Fruit fly (Drosophila melanogaster) whole organism, embryonic: ENCODE data around the gene Nepl21.

Experiments used
- Adf1 ChIP-seq: fragments of 200-800 bp; sonication (Bioruptor generic); IDR thresholded peaks from 2 replicates; pipeline ENCODE4 v1.3.6; 2022; ENCODE audit warnings: missing biosample characterization, missing genetic modification characterization
- C15 ChIP-seq: fragments of 200-800 bp; sonication (Bioruptor generic); IDR thresholded peaks from 3 replicates; pipeline ENCODE4 v1.3.6; 2022; ENCODE audit warnings: missing biosample characterization, missing genetic modification characterization
- CG11398 ChIP-seq: fragments of 200-800 bp; sonication (Bioruptor generic); optimal IDR thresholded peaks from 2 replicates; lab custom pipeline; 2016; ENCODE audit warnings: missing biosample characterization, missing genetic modification characterization
- CG13296 ChIP-seq: fragments of 200-800 bp; sonication (Bioruptor generic); optimal IDR thresholded peaks from 3 replicates; lab custom pipeline; 2018; ENCODE audit warnings: missing biosample characterization, mild to moderate bottlenecking, missing genetic modification characterization
- CG14441 ChIP-seq: fragments of 200-800 bp; sonication (Bioruptor generic); IDR thresholded peaks from 2 replicates; pipeline ENCODE4 v1.3.6; 2022; ENCODE audit warnings: missing biosample characterization, missing genetic modification characterization
- CG17568 ChIP-seq: fragments of 200-800 bp; sonication (Bioruptor generic); optimal IDR thresholded peaks from 2 replicates; lab custom pipeline; 2018; ENCODE audit warnings: missing biosample characterization, mild to moderate bottlenecking, missing genetic modification characterization, moderate library complexity
- CG18599 ChIP-seq: fragments of 200-800 bp; sonication (Bioruptor generic); optimal IDR thresholded peaks from 3 replicates; lab custom pipeline; 2017; ENCODE audit warnings: missing biosample characterization, missing genetic modification characterization, mild to moderate bottlenecking, moderate library complexity, missing genetic modification reagents
- CG2678 ChIP-seq: fragments of 200-800 bp; sonication (Bioruptor generic); optimal IDR thresholded peaks from 3 replicates; lab custom pipeline; 2019; ENCODE audit warnings: missing biosample characterization, mild to moderate bottlenecking, missing genetic modification characterization, moderate library complexity
- CG30431 ChIP-seq: fragments of 200-800 bp; sonication (Bioruptor generic); optimal IDR thresholded peaks from 2 replicates; lab custom pipeline; 2017; ENCODE audit warnings: missing biosample characterization, missing genetic modification characterization
- CG34422 ChIP-seq: fragments of 200-800 bp; sonication (Bioruptor generic); IDR thresholded peaks from 3 replicates; pipeline ENCODE4 v1.3.6; 2022; ENCODE audit warnings: missing biosample characterization, missing genetic modification characterization
- CG3838 ChIP-seq: fragments of 200-800 bp; sonication (Bioruptor generic); optimal IDR thresholded peaks from 3 replicates; lab custom pipeline; 2016; ENCODE audit warnings: missing biosample characterization, missing genetic modification characterization
- CG4328 ChIP-seq: fragments of 200-800 bp; sonication (Bioruptor generic); optimal IDR thresholded peaks from 3 replicates; lab custom pipeline; 2017; ENCODE audit warnings: missing biosample characterization, missing genetic modification reagents, missing genetic modification characterization
- CG6654 ChIP-seq: fragments of 200-800 bp; sonication (Bioruptor generic); optimal IDR thresholded peaks from 2 replicates; lab custom pipeline; 2017; ENCODE audit warnings: missing biosample characterization, mild to moderate bottlenecking, missing genetic modification characterization
- CG6689 ChIP-seq: fragments of 200-800 bp; sonication (Bioruptor generic); IDR thresholded peaks from 2 replicates; pipeline ENCODE4 v1.3.6; 2022; ENCODE audit warnings: missing biosample characterization, missing genetic modification characterization
- CG6791 ChIP-seq: fragments of 200-800 bp; sonication (Bioruptor generic); IDR thresholded peaks from 3 replicates; pipeline ENCODE4 v1.3.6; 2022; ENCODE audit warnings: missing biosample characterization, missing genetic modification characterization; ENCODE audit not compliant: partially characterized antibody
- CG7928 ChIP-seq: fragments of 200-800 bp; sonication (Bioruptor generic); optimal IDR thresholded peaks from 2 replicates; lab custom pipeline; 2017; ENCODE audit warnings: missing biosample characterization, mild to moderate bottlenecking, missing genetic modification characterization
- CG8281 ChIP-seq: fragments of 200-800 bp; sonication (Bioruptor generic); optimal IDR thresholded peaks from 2 replicates; lab custom pipeline; 2018; ENCODE audit warnings: missing biosample characterization, mild to moderate bottlenecking, missing genetic modification characterization, moderate library complexity
- CG8290 ChIP-seq, 3 experiments: fragments of 200-800 bp; sonication (Bioruptor generic); optimal IDR thresholded peaks; 2 replicates each; lab custom pipeline; 2016 to 2019; ENCODE audit warnings: missing biosample characterization in 3 of 3, missing genetic modification characterization in 3 of 3, mild to moderate bottlenecking in 2 of 3, moderate library complexity in 1 of 3
- CG8765 ChIP-seq: fragments of 200-800 bp; sonication (Bioruptor generic); IDR thresholded peaks from 2 replicates; pipeline ENCODE4 v1.3.6; 2022; ENCODE audit warnings: missing biosample characterization, missing genetic modification characterization
- CkIIα-i1 ChIP-seq: fragments of 200-800 bp; sonication (Bioruptor generic); IDR thresholded peaks from 2 replicates; pipeline ENCODE4 v1.3.6; 2022; ENCODE audit warnings: missing biosample characterization, missing genetic modification characterization
- D ChIP-seq, 2 experiments: fragments of 200-800 bp in 1 of 2; fragments of >200 bp in 1 of 2; sonication (Bioruptor generic) in 1 of 2; optimal IDR thresholded peaks; 2 replicates in 1 of 2; 3 replicates in 1 of 2; lab custom pipeline; 2017; ENCODE audit warnings: mild to moderate bottlenecking in 1 of 2, missing biosample characterization in 1 of 2, missing genetic modification characterization in 1 of 2, missing genetic modification reagents in 1 of 2
- Dfd ChIP-seq, 2 experiments: fragments of >200 bp; optimal IDR thresholded peaks; 2 replicates each; lab custom pipeline; 2017; ENCODE audit warnings: missing biosample characterization in 2 of 2, missing genetic modification characterization in 2 of 2
- Dip2 ChIP-seq: fragments of 200-800 bp; sonication (Bioruptor generic); IDR thresholded peaks from 2 replicates; pipeline ENCODE4 v1.3.6; 2022; ENCODE audit warnings: missing biosample characterization, missing genetic modification characterization
- Dp ChIP-seq: fragments of 200-800 bp; sonication (Bioruptor generic); optimal IDR thresholded peaks from 2 replicates; lab custom pipeline; 2018; ENCODE audit warnings: missing biosample characterization, mild to moderate bottlenecking, missing genetic modification characterization, moderate library complexity
- E2f2 ChIP-seq: fragments of 200-800 bp; sonication (Bioruptor generic); IDR thresholded peaks from 2 replicates; pipeline ENCODE4 v1.3.6; 2022; ENCODE audit warnings: missing biosample characterization, missing genetic modification characterization
- HHEX ChIP-seq: fragments of 200-800 bp; sonication (Bioruptor generic); optimal IDR thresholded peaks from 3 replicates; lab custom pipeline; 2017; ENCODE audit warnings: missing biosample characterization, mild to moderate bottlenecking, missing genetic modification characterization, missing genetic modification reagents
- HLHmδ ChIP-seq: fragments of 200-800 bp; sonication (Bioruptor generic); optimal IDR thresholded peaks from 2 replicates; lab custom pipeline; 2018; ENCODE audit warnings: missing biosample characterization, mild to moderate bottlenecking, missing genetic modification characterization, moderate library complexity
- Jarid2 ChIP-seq: fragments of 200-800 bp; sonication (Bioruptor generic); optimal IDR thresholded peaks from 3 replicates; lab custom pipeline; 2017; ENCODE audit warnings: mild to moderate bottlenecking, missing biosample characterization, missing genetic modification reagents, missing genetic modification characterization
- Myb ChIP-seq: fragments of 200-800 bp; sonication (Bioruptor generic); optimal IDR thresholded peaks from 2 replicates; lab custom pipeline; 2016; ENCODE audit warnings: missing biosample characterization, missing genetic modification characterization
- Opbp ChIP-seq: fragments of 200-800 bp; sonication (Bioruptor generic); IDR thresholded peaks from 3 replicates; pipeline ENCODE4 v1.3.6; 2022; ENCODE audit warnings: missing biosample characterization, missing genetic modification characterization; ENCODE audit not compliant: partially characterized antibody
- Ravus ChIP-seq: fragments of 200-800 bp; sonication (Bioruptor generic); IDR thresholded peaks from 2 replicates; pipeline ENCODE4 v1.3.6; 2022; ENCODE audit warnings: missing biosample characterization, missing genetic modification characterization
- Side ChIP-seq: fragments of 200-800 bp; sonication (Bioruptor generic); optimal IDR thresholded peaks from 2 replicates; lab custom pipeline; 2016; ENCODE audit warnings: missing biosample characterization, missing genetic modification characterization
- Usf ChIP-seq: fragments of 200-800 bp; sonication (Bioruptor generic); optimal IDR thresholded peaks from 2 replicates; lab custom pipeline; 2017; ENCODE audit warnings: missing genotype, missing biosample characterization, missing genetic modification characterization
- ash1 ChIP-seq: fragments of 200-800 bp; sonication (Bioruptor generic); optimal IDR thresholded peaks from 2 replicates; lab custom pipeline; 2018; ENCODE audit warnings: missing biosample characterization, mild to moderate bottlenecking, missing genetic modification characterization
- bowl ChIP-seq: fragments of 200-800 bp; sonication (Bioruptor generic); IDR thresholded peaks from 2 replicates; pipeline ENCODE4 v1.3.6; 2022; ENCODE audit warnings: missing biosample characterization, missing genetic modification characterization
- cas ChIP-seq: fragments of 200-800 bp; sonication (Bioruptor generic); IDR thresholded peaks from 2 replicates; pipeline ENCODE4 v1.3.6; 2022; ENCODE audit warnings: missing biosample characterization, missing genetic modification characterization
- chm ChIP-seq: fragments of 200-800 bp; sonication (Bioruptor generic); IDR thresholded peaks from 2 replicates; pipeline ENCODE4 v1.3.6; 2022; ENCODE audit warnings: missing biosample characterization, missing genetic modification characterization
- dm ChIP-seq: fragments of 200-800 bp; sonication (Bioruptor generic); optimal IDR thresholded peaks from 3 replicates; lab custom pipeline; 2016; ENCODE audit warnings: missing biosample characterization, missing genetic modification characterization
- ems ChIP-seq: fragments of 200-800 bp; sonication (Bioruptor generic); optimal IDR thresholded peaks from 3 replicates; lab custom pipeline; 2016; ENCODE audit warnings: missing biosample characterization, missing genetic modification characterization
- eve ChIP-seq, 2 experiments: fragments of >200 bp; optimal IDR thresholded peaks; 2 replicates each; lab custom pipeline; 2017; ENCODE audit warnings: missing biosample characterization in 2 of 2, missing genetic modification characterization in 2 of 2
- eyg ChIP-seq: fragments of 200-800 bp; sonication (Bioruptor generic); optimal IDR thresholded peaks from 3 replicates; lab custom pipeline; 2016; ENCODE audit warnings: missing biosample characterization, missing genetic modification characterization
- fd96Cb ChIP-seq: fragments of 200-800 bp; sonication (Bioruptor generic); optimal IDR thresholded peaks from 2 replicates; lab custom pipeline; 2018; ENCODE audit warnings: missing biosample characterization, mild to moderate bottlenecking, missing genetic modification characterization, moderate library complexity
- grau ChIP-seq: fragments of 200-800 bp; optimal IDR thresholded peaks from 3 replicates; lab custom pipeline; 2019; ENCODE audit warnings: missing biosample characterization, mild to moderate bottlenecking, missing genetic modification characterization, moderate library complexity
- gsb-n ChIP-seq: fragments of 200-800 bp; sonication (Bioruptor generic); optimal IDR thresholded peaks from 3 replicates; lab custom pipeline; 2018; ENCODE audit warnings: missing biosample characterization, mild to moderate bottlenecking, missing genetic modification characterization
- hb ChIP-seq: fragments of 200-800 bp; sonication (Bioruptor generic); IDR thresholded peaks from 3 replicates; pipeline ENCODE4 v1.3.6; 2022; ENCODE audit warnings: missing biosample characterization, missing genetic modification characterization; ENCODE audit not compliant: partially characterized antibody
- maf-S ChIP-seq: fragments of 200-800 bp; sonication (Bioruptor generic); optimal IDR thresholded peaks from 2 replicates; lab custom pipeline; 2016; ENCODE audit warnings: missing biosample characterization, missing genetic modification characterization
- pan ChIP-seq, 4 experiments: fragments of >200 bp in 3 of 4; fragments of 200-800 bp in 1 of 4; sonication (Bioruptor generic) in 1 of 4; optimal IDR thresholded peaks in 3 of 4; IDR thresholded peaks in 1 of 4; 2 replicates each; pipeline versions ENCODE4 v1.3.6 to Lab custom; 2017 to 2022; ENCODE audit warnings: missing biosample characterization in 2 of 4, missing genetic modification characterization in 2 of 4, mixed read lengths in 1 of 4
- pb ChIP-seq: fragments of 200-800 bp; sonication (Bioruptor generic); optimal IDR thresholded peaks from 3 replicates; lab custom pipeline; 2016; ENCODE audit warnings: missing biosample characterization, missing genetic modification characterization
- pfk ChIP-seq: fragments of 200-800 bp; sonication (Bioruptor generic); optimal IDR thresholded peaks from 2 replicates; lab custom pipeline; 2018; ENCODE audit warnings: missing biosample characterization, mild to moderate bottlenecking, missing genetic modification characterization, moderate library complexity

Gene Nepl21

DNA sequence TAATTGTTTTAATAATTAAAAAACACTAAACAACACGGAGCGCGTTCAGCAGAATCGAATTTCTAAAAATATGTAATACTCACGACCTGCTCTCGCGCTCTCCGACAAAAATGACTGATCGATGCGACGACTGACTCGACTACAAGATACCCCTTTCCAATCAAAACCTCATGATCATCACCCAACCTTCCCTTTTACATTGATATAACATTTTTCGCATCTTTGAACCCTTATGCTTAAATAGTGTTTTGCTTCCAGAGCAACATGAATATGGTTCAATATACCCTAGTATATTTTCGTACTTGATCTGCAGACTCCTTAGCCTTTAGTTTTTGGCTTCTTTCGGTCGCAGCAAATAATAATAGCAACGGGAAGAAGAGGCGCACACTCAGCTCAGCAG is 28.3 kb downstream of the Nepl21 start (continued):
- TF ChIP-seq CG17568 (GFP tag; lab: Kevin White, UChicago) (no peak), bowl (GFP tag; lab: Robert Waterston, UW) (0 out of 2 replicates have a peak, but pooled peaks have one; percentile 25), CG8290 (GFP tag; optimal IDR thresholded peaks at IDR 0.05; lab: Kevin White, UChicago) (no peak), CG8290 (tag; optimal IDR thresholded peaks at IDR 0.05; lab: Kevin White, UChicago) (peak in 1 of 2 experiments; percentile 91), eyg (GFP tag; lab: Kevin White, UChicago) (peak; percentile 78), hb (GFP tag; lab: Robert Waterston, UW) (peak; percentile 25; the same call in 1 of the 3 replicates), CG14441 (GFP tag; lab: Robert Waterston, UW) (peak; percentile 87), Usf (GFP tag; lab: Kevin White, UChicago) (peak; percentile 30), CG18599 (peak; percentile 40), CG4328 (GFP tag; lab: Kevin White, UChicago) (no peak), HLHmδ (GFP tag; lab: Kevin White, UChicago) (no peak), HHEX (peak; percentile 51), CG30431 (GFP tag; lab: Kevin White, UChicago) (peak; percentile 63), CG13296 (GFP tag; lab: Kevin White, UChicago) (no peak), CG7928 (GFP tag; lab: Kevin White, UChicago) (no peak), chm (peak; percentile 89), eve (GFP tag; optimal IDR thresholded peaks at IDR 0.05; lab: Kevin White, UChicago) (no peak), CG8765 (GFP tag; lab: Robert Waterston, UW) (peak; percentile 37; the same call in 1 of the 2 replicates), gsb-n (no peak), CG6689 (peak; percentile 77), cas (GFP tag; lab: Robert Waterston, UW) (0 out of 2 replicates have a peak, but pooled peaks have one; percentile 19), Ravus (GFP tag; lab: Robert Waterston, UW) (peak; percentile 48), fd96Cb (peak; percentile 71), CG6654 (peak; percentile 36), Dfd (GFP tag; optimal IDR thresholded peaks at IDR 0.05; lab: Kevin White, UChicago) (no peak), grau (tag; lab: Kevin White, UChicago) (peak; percentile 76), Dip2 (no peak), Side (GFP tag; lab: Kevin White, UChicago) (peak; percentile 71), CG3838 (GFP tag; lab: Kevin White, UChicago) (no peak), pfk (GFP tag; lab: Kevin White, UChicago) (no peak), Dp (no peak), C15 (GFP tag; lab: Robert Waterston, UW) (no peak), CG6791 (no peak), CkIIα-i1 (GFP tag; lab: Robert Waterston, UW) (no peak), Opbp (GFP tag; lab: Robert Waterston, UW) (no peak), pan (optimal IDR thresholded peaks at IDR 0.05; lab: Kevin White, UChicago) (no peak), pan (GFP tag; optimal IDR thresholded peaks at IDR 0.05 in 1 of 2, IDR thresholded peaks at IDR 0.05 in 1 of 2) (peak in 1 of 2 experiments; percentile 85), dm (GFP tag; lab: Kevin White, UChicago) (peak; percentile 65), Myb (peak; percentile 49), CG8281 (tag; lab: Kevin White, UChicago) (no peak), E2f2 (GFP tag; lab: Robert Waterston, UW) (peak; percentile 51), pb (GFP tag; lab: Kevin White, UChicago) (peak; percentile 81), CG34422 (GFP tag; lab: Robert Waterston, UW) (peak; percentile 78; the same call in 2 of the 3 replicates), Jarid2 (peak; percentile 17), ash1 (no peak), CG11398 (GFP tag; lab: Kevin White, UChicago) (peak; percentile 26), Adf1 (GFP tag; lab: Robert Waterston, UW) (0 out of 2 replicates have a peak, but pooled peaks have one; percentile 13), maf-S (GFP tag; lab: Kevin White, UChicago) (peak; percentile 66), CG2678 (tag; lab: Kevin White, UChicago) (no peak), D (optimal IDR thresholded peaks at IDR 0.05; lab: Kevin White, UChicago) (no peak), D (GFP tag; optimal IDR thresholded peaks at IDR 0.05; lab: Kevin White, UChicago) (no peak), ems (GFP tag; lab: Kevin White, UChicago) (peak; percentile 67)
